Fruit fly (Drosophila melanogaster) whole organism, embryonic: Measurements from ENCODE around the gene btv.

Experiments used
- CG12236 ChIP-seq: fragments of 200-800 bp; sonication (Bioruptor generic); optimal IDR thresholded peaks from 2 replicates; lab custom pipeline; 2016; ENCODE audit warnings: missing biosample characterization, missing genetic modification characterization
- CG14014 ChIP-seq: fragments of 200-800 bp; sonication (Bioruptor generic); IDR thresholded peaks from 2 replicates; pipeline ENCODE4 v1.3.6; 2022; ENCODE audit warnings: missing biosample characterization, missing genetic modification characterization
- CG1602 ChIP-seq: fragments of 200-800 bp; sonication (Bioruptor generic); optimal IDR thresholded peaks from 3 replicates; lab custom pipeline; 2016; ENCODE audit warnings: missing biosample characterization, missing genetic modification characterization
- CG18764 ChIP-seq: fragments of 200-800 bp; sonication (Bioruptor generic); optimal IDR thresholded peaks from 3 replicates; lab custom pipeline; 2016; ENCODE audit warnings: missing biosample characterization, missing genetic modification characterization
- CG30020 ChIP-seq: fragments of 200-800 bp; optimal IDR thresholded peaks from 2 replicates; lab custom pipeline; 2019; ENCODE audit warnings: missing biosample characterization, mild to moderate bottlenecking, missing genetic modification characterization, moderate library complexity
- CG30431 ChIP-seq: fragments of 200-800 bp; sonication (Bioruptor generic); optimal IDR thresholded peaks from 2 replicates; lab custom pipeline; 2017; ENCODE audit warnings: missing biosample characterization, missing genetic modification characterization
- CG5245 ChIP-seq: fragments of 200-800 bp; sonication (Bioruptor generic); optimal IDR thresholded peaks from 3 replicates; lab custom pipeline; 2016; ENCODE audit warnings: missing biosample characterization, missing genetic modification characterization
- CG7271 ChIP-seq: fragments of 200-800 bp; sonication (Bioruptor generic); optimal IDR thresholded peaks from 2 replicates; lab custom pipeline; 2018; ENCODE audit warnings: missing biosample characterization, mild to moderate bottlenecking, missing genetic modification characterization, moderate library complexity
- CG8359 ChIP-seq: fragments of 200-800 bp; sonication (Bioruptor generic); optimal IDR thresholded peaks from 2 replicates; lab custom pipeline; 2017; ENCODE audit warnings: missing biosample characterization, mild to moderate bottlenecking, missing genetic modification characterization, borderline replicate concordance
- fd102C ChIP-seq: fragments of 200-800 bp; sonication (Bioruptor generic); optimal IDR thresholded peaks from 2 replicates; lab custom pipeline; 2018; ENCODE audit warnings: missing biosample characterization, mild to moderate bottlenecking, missing genetic modification characterization, moderate library complexity

DNA sequence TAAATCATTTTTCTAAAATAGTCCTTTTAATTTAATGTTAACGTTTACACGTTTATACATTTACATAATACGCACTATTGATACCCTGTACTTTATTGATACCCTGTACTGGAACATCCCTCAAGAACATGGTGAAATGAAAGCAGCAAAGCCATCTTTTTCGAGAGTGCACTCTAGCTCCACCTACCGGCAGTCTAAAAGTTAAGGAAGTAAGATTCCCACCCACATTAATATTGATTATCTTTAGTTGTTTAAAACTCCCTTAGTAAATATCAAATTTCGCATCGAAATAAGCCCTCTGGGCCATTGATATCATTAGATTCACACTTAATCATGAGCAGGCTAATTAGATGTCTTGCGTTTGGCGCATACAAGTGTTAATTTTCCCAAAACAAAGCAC is 24.0 kb downstream of the btv start:
- TF ChIP-seq CG12236 (no peak), CG1602 (GFP tag; lab: Kevin White, UChicago) (no peak), CG5245 (GFP tag; lab: Kevin White, UChicago) (no peak), fd102C (GFP tag; lab: Kevin White, UChicago) (no peak), CG8359 (GFP tag; lab: Kevin White, UChicago) (no peak), CG30020 (no peak), CG7271 (tag; lab: Kevin White, UChicago) (no peak), CG14014 (GFP tag; lab: Robert Waterston, UW) (no peak), CG18764 (GFP tag; lab: Kevin White, UChicago) (no peak), CG30431 (no peak)
